Fruit fly (Drosophila melanogaster) whole organism: ENCODE measurements around the gene Poxm.

Source experiments
- CG8478 ChIP-seq: fragments of >200 bp; optimal IDR thresholded peaks from 2 replicates; lab custom pipeline; 2018; ENCODE audit warnings: inconsistent platforms
- EcR ChIP-seq, 2 experiments: fragments of >200 bp; optimal IDR thresholded peaks; 2 replicates each; lab custom pipeline; 2017; ENCODE audit warnings: missing biosample characterization in 2 of 2, missing genetic modification characterization in 2 of 2, missing genetic modification reagents in 2 of 2
- pan ChIP-seq: fragments of >200 bp; optimal IDR thresholded peaks from 2 replicates; lab custom pipeline; 2017
- psq ChIP-seq: fragments of >200 bp; optimal IDR thresholded peaks from 2 replicates; lab custom pipeline; 2017

- TF ChIP-seq CG8478 (lab: Kevin White, UChicago): no peak
- no peak for TF ChIP-seq EcR (GFP tag; optimal IDR thresholded peaks at IDR 0.05; lab: Kevin White, UChicago)
- TF ChIP-seq psq (lab: Kevin White, UChicago): no peak
- TF ChIP-seq pan (lab: Kevin White, UChicago): no peak
These were observed 45.9 kb downstream of the Poxm start, which contains the start of gene Nazo for dm6 chr3R:8287697-8288096.
